Fruit fly (Drosophila melanogaster): ENCODE data around the gene CG46387.

Gene CG46387

DNA sequence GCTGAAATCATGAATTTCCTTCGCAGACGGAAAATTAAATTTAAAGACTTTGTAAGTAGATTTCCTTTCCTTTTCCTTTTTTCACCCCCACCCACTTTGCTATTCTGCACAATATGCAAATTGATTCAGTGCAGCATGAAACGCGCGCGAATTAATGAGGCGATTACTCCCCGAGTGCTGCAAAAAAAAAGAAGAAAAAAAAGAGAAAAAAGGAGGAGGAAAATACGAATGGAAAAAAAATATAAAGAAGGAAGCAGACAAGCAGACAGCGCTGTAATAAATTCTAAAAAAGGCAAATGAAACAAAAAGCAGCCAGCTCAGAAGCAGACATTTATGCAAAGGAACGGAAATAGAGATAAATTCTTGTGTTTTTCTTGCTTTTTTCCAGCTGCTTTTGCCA is 49.7 kb upstream of the CG46387 start (continued):
- TF ChIP-seq OdsH (GFP tag; optimal IDR thresholded peaks at IDR 0.05): peak; percentile 41
- no peak for TF ChIP-seq Ets21C (GFP tag; optimal IDR thresholded peaks at IDR 0.05)
- no peak for TF ChIP-seq acj6 (GFP tag; optimal IDR thresholded peaks at IDR 0.05)
- TF ChIP-seq CG6792 (GFP tag; optimal IDR thresholded peaks at IDR 0.05): no peak
- TF ChIP-seq Hr4 (GFP tag; optimal IDR thresholded peaks at IDR 0.05): no peak
- no peak for TF ChIP-seq svp (GFP tag)
- TF ChIP-seq Blimp-1 (GFP tag; optimal IDR thresholded peaks at IDR 0.05): no peak
- no peak for TF ChIP-seq CG11902 (GFP tag; optimal IDR thresholded peaks at IDR 0.05)
- no peak for TF ChIP-seq Hr39 (GFP tag; optimal IDR thresholded peaks at IDR 0.05)
- peak; percentile 38 for TF ChIP-seq CG7368 (GFP tag; optimal IDR thresholded peaks at IDR 0.05)
- peak; percentile 66 for TF ChIP-seq dsx (GFP tag; optimal IDR thresholded peaks at IDR 0.05; ENCODE audit: poor library complexity, severe bottlenecking)
- no peak for TF ChIP-seq topi (GFP tag; optimal IDR thresholded peaks at IDR 0.05)
- no peak for TF ChIP-seq CG6854 (GFP tag; optimal IDR thresholded peaks at IDR 0.05)
- peak; percentile 55 for TF ChIP-seq CG32006 (GFP tag; optimal IDR thresholded peaks at IDR 0.05)
- no peak for TF ChIP-seq CG11294 (GFP tag; IDR thresholded peaks at IDR 0.05)

DNA sequence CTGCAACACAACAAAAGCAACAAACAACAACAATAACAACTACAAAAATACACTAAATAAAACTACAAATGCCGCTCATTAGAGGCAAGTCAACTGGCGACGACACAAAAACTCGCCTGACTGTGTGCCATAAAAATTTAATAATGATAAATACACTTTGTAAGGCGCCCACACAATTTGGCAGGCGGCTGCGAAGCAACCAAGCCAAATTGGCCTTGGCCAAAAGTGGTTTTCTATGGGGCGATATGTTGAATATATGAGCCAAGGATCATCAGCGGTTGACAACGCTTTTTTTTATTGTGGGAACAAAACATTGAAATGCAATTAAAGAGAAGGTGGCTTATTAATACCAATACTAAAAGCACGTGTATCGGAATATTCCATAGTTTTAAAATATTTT is 48.3 kb upstream of the CG46387 start:
- TF ChIP-seq Ets96B (tag; optimal IDR thresholded peaks at IDR 0.05) (no peak), CG8319 (GFP tag; optimal IDR thresholded peaks at IDR 0.05) (no peak), CG6792 (GFP tag; optimal IDR thresholded peaks at IDR 0.05) (no peak), cyc (GFP tag; optimal IDR thresholded peaks at IDR 0.05) (no peak), CG6808 (GFP tag; optimal IDR thresholded peaks at IDR 0.05) (no peak)

DNA sequence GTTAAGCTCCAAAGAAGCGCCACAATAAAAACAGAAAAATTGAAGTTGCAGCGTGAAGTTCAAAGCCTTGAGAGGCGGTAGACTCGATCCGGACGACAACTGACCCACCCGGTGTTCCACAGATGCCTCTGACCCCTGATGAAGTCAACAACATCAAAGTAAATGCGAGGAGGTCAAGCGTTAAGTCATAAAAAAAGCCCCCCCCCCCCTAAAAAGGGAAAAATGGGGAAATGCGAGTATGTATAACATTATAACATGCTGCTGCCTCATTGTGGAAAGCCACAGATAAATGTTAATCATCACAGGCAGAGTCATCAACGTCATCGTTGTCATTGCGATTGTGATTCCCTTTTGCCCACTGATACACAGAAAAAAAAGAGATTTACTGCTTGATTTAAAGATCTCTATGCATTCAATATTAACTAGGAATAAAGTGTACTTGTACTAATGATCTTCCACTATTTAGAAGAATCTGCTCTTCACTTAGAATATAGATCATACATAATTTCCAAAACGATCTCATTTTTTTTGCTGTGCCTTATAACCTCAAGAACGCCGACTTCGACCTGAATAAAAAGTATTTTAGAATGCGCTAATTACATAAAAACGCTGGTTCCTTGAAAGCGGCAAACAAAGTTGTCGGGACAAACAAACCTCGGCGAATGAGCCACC is 47.3 kb upstream of the CG46387 start:
- TF ChIP-seq eg (GFP tag; IDR thresholded peaks at IDR 0.05): no peak
- no peak for TF ChIP-seq CG8319 (GFP tag; optimal IDR thresholded peaks at IDR 0.05)
- TF ChIP-seq CG11294 (GFP tag; IDR thresholded peaks at IDR 0.05): no peak
- TF ChIP-seq CG6854 (GFP tag; optimal IDR thresholded peaks at IDR 0.05): no peak
- peak; percentile 0 for TF ChIP-seq Ets96B (tag; optimal IDR thresholded peaks at IDR 0.05)
- no peak for TF ChIP-seq CG11762 (GFP tag; optimal IDR thresholded peaks at IDR 0.05; ENCODE audit: insufficient read depth)
- peak; percentile 3 for TF ChIP-seq Sox14 (GFP tag; optimal IDR thresholded peaks at IDR 0.05)
- no peak for TF ChIP-seq CG9139 (GFP tag; optimal IDR thresholded peaks at IDR 0.05)
- no peak for TF ChIP-seq CG4318 (GFP tag; optimal IDR thresholded peaks at IDR 0.05)
- TF ChIP-seq Hr39 (GFP tag; optimal IDR thresholded peaks at IDR 0.05): no peak
- TF ChIP-seq cyc (GFP tag; optimal IDR thresholded peaks at IDR 0.05): no peak
- TF ChIP-seq svp (GFP tag): peak; percentile 85
- TF ChIP-seq CG11902 (GFP tag; optimal IDR thresholded peaks at IDR 0.05): no peak
- TF ChIP-seq esn (GFP tag; optimal IDR thresholded peaks at IDR 0.05): peak; percentile 10
- TF ChIP-seq salr (GFP tag; optimal IDR thresholded peaks at IDR 0.05): no peak
- TF ChIP-seq fd85E (GFP tag; optimal IDR thresholded peaks at IDR 0.05): no peak
- no peak for TF ChIP-seq spab (GFP tag; optimal IDR thresholded peaks at IDR 0.05)
- TF ChIP-seq Hr38 (GFP tag; optimal IDR thresholded peaks at IDR 0.05): no peak
- no peak for TF ChIP-seq CG32006 (GFP tag; optimal IDR thresholded peaks at IDR 0.05)
- no peak for TF ChIP-seq CG31627 (GFP tag; optimal IDR thresholded peaks at IDR 0.05)
- no peak for TF ChIP-seq Eip93F (GFP tag; optimal IDR thresholded peaks at IDR 0.05)
- TF ChIP-seq achi (GFP tag; optimal IDR thresholded peaks at IDR 0.05): no peak
- no peak for TF ChIP-seq fkh (GFP tag; optimal IDR thresholded peaks at IDR 0.05)
- TF ChIP-seq Hr4 (GFP tag; optimal IDR thresholded peaks at IDR 0.05): no peak
- no peak for TF ChIP-seq ss (GFP tag; optimal IDR thresholded peaks at IDR 0.05)
- no peak for TF ChIP-seq Sox15 (GFP tag; optimal IDR thresholded peaks at IDR 0.05)
- peak; percentile 56 for TF ChIP-seq Eip78C (GFP tag)
- peak; percentile 5 for TF ChIP-seq CG3032 (tag; optimal IDR thresholded peaks at IDR 0.05)
- no peak for TF ChIP-seq CG8119 (GFP tag; IDR thresholded peaks at IDR 0.05)
- TF ChIP-seq OdsH (GFP tag; optimal IDR thresholded peaks at IDR 0.05): peak; percentile 8
- no peak for TF ChIP-seq CG6276 (GFP tag; optimal IDR thresholded peaks at IDR 0.05)
- no peak for TF ChIP-seq vri (GFP tag; optimal IDR thresholded peaks at IDR 0.05)
- no peak for TF ChIP-seq Blimp-1 (GFP tag; optimal IDR thresholded peaks at IDR 0.05)
- TF ChIP-seq Eip75B (GFP tag; optimal IDR thresholded peaks at IDR 0.05): no peak
- TF ChIP-seq CG16779 (tag; optimal IDR thresholded peaks at IDR 0.05): no peak
- TF ChIP-seq pdm3 (GFP tag; optimal IDR thresholded peaks at IDR 0.05): peak; percentile 19
- no peak for TF ChIP-seq fd59A (GFP tag; optimal IDR thresholded peaks at IDR 0.05)
- TF ChIP-seq CG34406 (GFP tag; optimal IDR thresholded peaks at IDR 0.05): no peak
- TF ChIP-seq CG7368 (GFP tag; optimal IDR thresholded peaks at IDR 0.05): no peak

All from whole organism, prepupa.